Fruit fly (Drosophila melanogaster) whole organism, embryonic: ENCODE data around the gene Lcp65Ac.

Experiments
- Atf3 ChIP-seq: fragments of 200-800 bp; sonication (Bioruptor generic); optimal IDR thresholded peaks from 3 replicates; lab custom pipeline; 2016; ENCODE audit warnings: missing biosample characterization, missing genetic modification characterization
- Bgb ChIP-seq: fragments of 200-800 bp; sonication (Bioruptor generic); IDR thresholded peaks from 2 replicates; pipeline ENCODE4 v1.3.6; 2022; ENCODE audit warnings: missing biosample characterization, missing genetic modification characterization; ENCODE audit not compliant: partially characterized antibody
- C15 ChIP-seq: fragments of 200-800 bp; sonication (Bioruptor generic); IDR thresholded peaks from 3 replicates; pipeline ENCODE4 v1.3.6; 2022; ENCODE audit warnings: missing biosample characterization, missing genetic modification characterization
- CG10267 ChIP-seq: fragments of 200-800 bp; sonication (Bioruptor generic); optimal IDR thresholded peaks from 2 replicates; lab custom pipeline; 2018; ENCODE audit warnings: missing biosample characterization, mild to moderate bottlenecking, missing genetic modification characterization, moderate library complexity
- CG10274 ChIP-seq: fragments of 200-800 bp; sonication (Bioruptor generic); optimal IDR thresholded peaks from 3 replicates; lab custom pipeline; 2017; ENCODE audit warnings: missing biosample characterization, mild to moderate bottlenecking, missing genetic modification characterization
- CG11247 ChIP-seq: fragments of 200-800 bp; sonication (Bioruptor generic); IDR thresholded peaks from 2 replicates; pipeline ENCODE4 v1.3.6; 2022; ENCODE audit warnings: missing biosample characterization, missing genetic modification characterization
- CG12104 ChIP-seq: fragments of 200-800 bp; sonication (Bioruptor generic); optimal IDR thresholded peaks from 3 replicates; lab custom pipeline; 2016; ENCODE audit warnings: missing biosample characterization, missing genetic modification characterization
- CG12769 ChIP-seq: fragments of 200-800 bp; sonication (Bioruptor generic); optimal IDR thresholded peaks from 2 replicates; lab custom pipeline; 2019; ENCODE audit warnings: missing biosample characterization, mild to moderate bottlenecking, missing genetic modification characterization, moderate library complexity
- CG13624 ChIP-seq: fragments of 200-800 bp; sonication (Bioruptor generic); optimal IDR thresholded peaks from 2 replicates; lab custom pipeline; 2016; ENCODE audit warnings: missing biosample characterization, missing genetic modification characterization
- CG17359 ChIP-seq: fragments of 200-800 bp; sonication (Bioruptor generic); optimal IDR thresholded peaks from 3 replicates; lab custom pipeline; 2018; ENCODE audit warnings: missing biosample characterization, mild to moderate bottlenecking, missing genetic modification characterization, moderate library complexity
- CG2678 ChIP-seq: fragments of 200-800 bp; sonication (Bioruptor generic); optimal IDR thresholded peaks from 3 replicates; lab custom pipeline; 2019; ENCODE audit warnings: missing biosample characterization, mild to moderate bottlenecking, missing genetic modification characterization, moderate library complexity
- CG2875 ChIP-seq: fragments of 200-800 bp; sonication (Bioruptor generic); optimal IDR thresholded peaks from 2 replicates; lab custom pipeline; 2017; ENCODE audit warnings: missing biosample characterization, mild to moderate bottlenecking, missing genetic modification characterization, missing genetic modification reagents
- CG3065 ChIP-seq: fragments of 200-800 bp; sonication (Bioruptor generic); optimal IDR thresholded peaks from 2 replicates; lab custom pipeline; 2016; ENCODE audit warnings: missing biosample characterization, missing genetic modification characterization
- CG4328 ChIP-seq: fragments of 200-800 bp; sonication (Bioruptor generic); optimal IDR thresholded peaks from 3 replicates; lab custom pipeline; 2017; ENCODE audit warnings: missing biosample characterization, missing genetic modification reagents, missing genetic modification characterization
- CG43689 ChIP-seq: fragments of 200-800 bp; sonication (Bioruptor generic); IDR thresholded peaks from 2 replicates; pipeline ENCODE4 v1.3.6; 2022; ENCODE audit warnings: missing biosample characterization, missing genetic modification characterization
- CG6813 ChIP-seq: fragments of 200-800 bp; sonication (Bioruptor generic); optimal IDR thresholded peaks from 2 replicates; lab custom pipeline; 2017; ENCODE audit warnings: missing biosample characterization, missing genetic modification characterization, mild to moderate bottlenecking, moderate library complexity, missing genetic modification reagents
- CG6854 ChIP-seq: fragments of 200-800 bp; sonication (Bioruptor generic); optimal IDR thresholded peaks from 3 replicates; lab custom pipeline; 2017; ENCODE audit warnings: missing biosample characterization, mild to moderate bottlenecking, missing genetic modification characterization
- CG7271 ChIP-seq: fragments of 200-800 bp; sonication (Bioruptor generic); optimal IDR thresholded peaks from 2 replicates; lab custom pipeline; 2018; ENCODE audit warnings: missing biosample characterization, mild to moderate bottlenecking, missing genetic modification characterization, moderate library complexity
- CG8359 ChIP-seq: fragments of 200-800 bp; sonication (Bioruptor generic); optimal IDR thresholded peaks from 2 replicates; lab custom pipeline; 2017; ENCODE audit warnings: missing biosample characterization, mild to moderate bottlenecking, missing genetic modification characterization, borderline replicate concordance
- CG9932 ChIP-seq: fragments of 200-800 bp; sonication (Bioruptor generic); IDR thresholded peaks from 2 replicates; pipeline ENCODE4 v1.3.6; 2022; ENCODE audit warnings: missing biosample characterization, missing genetic modification characterization
- D19B ChIP-seq: fragments of 200-800 bp; sonication (Bioruptor generic); optimal IDR thresholded peaks from 2 replicates; lab custom pipeline; 2017; ENCODE audit warnings: missing biosample characterization, mild to moderate bottlenecking, missing genetic modification characterization
- Dfd ChIP-seq, 2 experiments: fragments of >200 bp; optimal IDR thresholded peaks; 2 replicates each; lab custom pipeline; 2017; ENCODE audit warnings: missing biosample characterization in 2 of 2, missing genetic modification characterization in 2 of 2
- Fer1 ChIP-seq: fragments of 200-800 bp; sonication (Bioruptor generic); optimal IDR thresholded peaks from 2 replicates; lab custom pipeline; 2017; ENCODE audit warnings: missing biosample characterization, mild to moderate bottlenecking, missing genetic modification characterization
- H15 ChIP-seq: fragments of 200-800 bp; sonication (Bioruptor generic); IDR thresholded peaks from 3 replicates; pipeline ENCODE4 v1.3.6; 2022; ENCODE audit warnings: missing biosample characterization, missing genetic modification characterization
- Hr3 ChIP-seq: fragments of 200-800 bp; sonication (Bioruptor generic); optimal IDR thresholded peaks from 3 replicates; lab custom pipeline; 2016; ENCODE audit warnings: missing biosample characterization, missing genetic modification characterization
- MBD-R2 ChIP-seq: fragments of 200-800 bp; sonication (Bioruptor generic); IDR thresholded peaks from 2 replicates; pipeline ENCODE4 v1.3.6; 2022; ENCODE audit warnings: missing biosample characterization, missing genetic modification characterization
- MTF-1 ChIP-seq: fragments of 200-800 bp; sonication (Bioruptor generic); optimal IDR thresholded peaks from 2 replicates; lab custom pipeline; 2018; ENCODE audit warnings: missing biosample characterization, mild to moderate bottlenecking, missing genetic modification characterization, borderline replicate concordance
- Pdp1 ChIP-seq, 2 experiments: fragments of 200-800 bp; sonication (Bioruptor generic); optimal IDR thresholded peaks; 3 replicates each; lab custom pipeline; 2016; ENCODE audit warnings: missing biosample characterization in 2 of 2, missing genetic modification characterization in 2 of 2, mild to moderate bottlenecking in 1 of 2, moderate library complexity in 1 of 2
- al ChIP-seq: fragments of 200-800 bp; sonication (Bioruptor generic); IDR thresholded peaks from 2 replicates; pipeline ENCODE4 v1.3.6; 2022; ENCODE audit warnings: missing biosample characterization, missing genetic modification characterization
- bigmax ChIP-seq: fragments of 200-800 bp; sonication (Bioruptor generic); optimal IDR thresholded peaks from 2 replicates; lab custom pipeline; 2018; ENCODE audit warnings: missing biosample characterization, mild to moderate bottlenecking, missing genetic modification characterization
- crol ChIP-seq: fragments of 200-800 bp; sonication (Bioruptor generic); IDR thresholded peaks from 2 replicates; pipeline ENCODE4 v1.3.6; 2022; ENCODE audit warnings: missing biosample characterization, missing genetic modification characterization
- en ChIP-seq: fragments of 200-800 bp; sonication (Bioruptor generic); optimal IDR thresholded peaks from 2 replicates; lab custom pipeline; 2016; ENCODE audit warnings: missing biosample characterization, missing genetic modification characterization
- eve ChIP-seq, 2 experiments: fragments of >200 bp; optimal IDR thresholded peaks; 2 replicates each; lab custom pipeline; 2017; ENCODE audit warnings: missing biosample characterization in 2 of 2, missing genetic modification characterization in 2 of 2
- fru ChIP-seq: fragments of >200 bp; optimal IDR thresholded peaks from 2 replicates; lab custom pipeline; 2017
- grau ChIP-seq: fragments of 200-800 bp; optimal IDR thresholded peaks from 3 replicates; lab custom pipeline; 2019; ENCODE audit warnings: missing biosample characterization, mild to moderate bottlenecking, missing genetic modification characterization, moderate library complexity
- gt ChIP-seq: fragments of 200-800 bp; sonication (Bioruptor generic); IDR thresholded peaks from 2 replicates; pipeline ENCODE4 v1.3.6; 2022; ENCODE audit warnings: missing biosample characterization, missing genetic modification characterization
- h ChIP-seq: fragments of >200 bp; optimal IDR thresholded peaks from 2 replicates; lab custom pipeline; 2017
- hb ChIP-seq: fragments of 200-800 bp; sonication (Bioruptor generic); IDR thresholded peaks from 3 replicates; pipeline ENCODE4 v1.3.6; 2022; ENCODE audit warnings: missing biosample characterization, missing genetic modification characterization; ENCODE audit not compliant: partially characterized antibody
- ind ChIP-seq: fragments of 200-800 bp; sonication (Bioruptor generic); optimal IDR thresholded peaks from 3 replicates; lab custom pipeline; 2016; ENCODE audit warnings: missing biosample characterization, missing genetic modification characterization
- inv ChIP-seq: fragments of 200-800 bp; sonication (Bioruptor generic); IDR thresholded peaks from 2 replicates; pipeline ENCODE4 v1.3.6; 2022; ENCODE audit warnings: missing biosample characterization, missing genetic modification characterization; ENCODE audit not compliant: partially characterized antibody
- mam ChIP-seq: fragments of 200-800 bp; sonication (Bioruptor generic); optimal IDR thresholded peaks from 3 replicates; lab custom pipeline; 2016; ENCODE audit warnings: missing biosample characterization, missing genetic modification characterization
- mld ChIP-seq: fragments of 200-800 bp; sonication (Bioruptor generic); IDR thresholded peaks from 3 replicates; pipeline ENCODE4 v1.3.6; 2022; ENCODE audit warnings: missing biosample characterization, missing genetic modification characterization; ENCODE audit not compliant: partially characterized antibody
- nom ChIP-seq: fragments of 200-800 bp; sonication (Bioruptor generic); optimal IDR thresholded peaks from 2 replicates; lab custom pipeline; 2017; ENCODE audit warnings: missing biosample characterization, missing genetic modification characterization, mild to moderate bottlenecking, moderate library complexity, missing genetic modification reagents
- pum ChIP-seq: fragments of 200-800 bp; sonication (Bioruptor generic); optimal IDR thresholded peaks from 2 replicates; lab custom pipeline; 2016; ENCODE audit warnings: missing biosample characterization, missing genetic modification characterization
- sisA ChIP-seq: fragments of 200-800 bp; sonication (Bioruptor generic); IDR thresholded peaks from 2 replicates; pipeline ENCODE4 v1.3.6; 2022; ENCODE audit warnings: missing biosample characterization, missing genetic modification characterization
- slou ChIP-seq: fragments of 200-800 bp; sonication (Bioruptor generic); optimal IDR thresholded peaks from 3 replicates; lab custom pipeline; 2016; ENCODE audit warnings: missing biosample characterization, missing genetic modification characterization
- sqz ChIP-seq: fragments of 200-800 bp; sonication (Bioruptor generic); optimal IDR thresholded peaks from 3 replicates; lab custom pipeline; 2018; ENCODE audit warnings: missing biosample characterization, mild to moderate bottlenecking, missing genetic modification characterization
- sug ChIP-seq: fragments of 200-800 bp; optimal IDR thresholded peaks from 2 replicates; lab custom pipeline; 2019; ENCODE audit warnings: missing biosample characterization, mild to moderate bottlenecking, missing genetic modification characterization, moderate library complexity
- twi ChIP-seq: fragments of 200-800 bp; optimal IDR thresholded peaks from 2 replicates; lab custom pipeline; 2019; ENCODE audit warnings: missing biosample characterization, mild to moderate bottlenecking, missing genetic modification characterization, moderate library complexity

Gene Lcp65Ac

dm6 chr3L:6124616-6125408 lies 19.8 kb upstream of the Lcp65Ac start (continued):
- TF ChIP-seq C15 = peak; percentile 81
- TF ChIP-seq bigmax = peak; percentile 68
- peak; percentile 22; the same call in 1 of the 2 replicates for TF ChIP-seq Bgb (GFP tag; lab: Robert Waterston, UW)
- peak; percentile 69 for TF ChIP-seq CG10274 (GFP tag; lab: Kevin White, UChicago)
- TF ChIP-seq slou (GFP tag; lab: Kevin White, UChicago) = peak; percentile 2
- no peak for TF ChIP-seq CG3065
- peak; percentile 59; the same call in 1 of the 2 replicates for TF ChIP-seq CG9932
- TF ChIP-seq sqz = peak; percentile 74
- TF ChIP-seq CG13624 (GFP tag; lab: Kevin White, UChicago) = peak; percentile 13
- TF ChIP-seq CG2875 (GFP tag; lab: Kevin White, UChicago) = peak; percentile 84
- peak; percentile 52 for TF ChIP-seq grau (tag; lab: Kevin White, UChicago)
- peak; percentile 83 for TF ChIP-seq H15 (GFP tag; lab: Robert Waterston, UW)
- TF ChIP-seq inv (GFP tag; lab: Robert Waterston, UW) = no peak
- TF ChIP-seq CG6854 = peak; percentile 75
- no peak for TF ChIP-seq Atf3
- no peak for TF ChIP-seq Hr3 (GFP tag; lab: Kevin White, UChicago)
- peak; percentile 70 for TF ChIP-seq CG10267 (tag; lab: Kevin White, UChicago)
- peak; percentile 79 for TF ChIP-seq mam (GFP tag; lab: Kevin White, UChicago)
- no peak for TF ChIP-seq CG2678 (tag; lab: Kevin White, UChicago)
- no peak for TF ChIP-seq gt (GFP tag; lab: Robert Waterston, UW)
- TF ChIP-seq CG43689 = peak; percentile 71
- TF ChIP-seq ind (GFP tag; lab: Kevin White, UChicago) = peak; percentile 20
- no peak for TF ChIP-seq hb
- TF ChIP-seq Fer1 (GFP tag; lab: Kevin White, UChicago) = peak; percentile 89
- TF ChIP-seq fru (lab: Kevin White, UChicago) = no peak
- no peak for TF ChIP-seq mld (GFP tag; lab: Robert Waterston, UW)
- TF ChIP-seq CG7271 = peak; percentile 87
- peak; percentile 77 for TF ChIP-seq CG17359 (tag; lab: Kevin White, UChicago)
- no peak for TF ChIP-seq crol (GFP tag; lab: Robert Waterston, UW)
- TF ChIP-seq sisA = no peak
- TF ChIP-seq Dfd (GFP tag; optimal IDR thresholded peaks at IDR 0.05; lab: Kevin White, UChicago) = peak in 1 of 2 experiments; percentile 83
- TF ChIP-seq MTF-1 = peak; percentile 94
- no peak for TF ChIP-seq twi (tag; lab: Kevin White, UChicago)
- TF ChIP-seq CG8359 (GFP tag; lab: Kevin White, UChicago) = peak; percentile 75
- TF ChIP-seq sug (tag; lab: Kevin White, UChicago) = no peak
- peak; percentile 73 for TF ChIP-seq al (GFP tag; lab: Robert Waterston, UW)
- peak; percentile 45; the same call in 1 of the 2 replicates for TF ChIP-seq MBD-R2 (GFP tag; lab: Robert Waterston, UW)
- peak; percentile 75 for TF ChIP-seq CG12104 (GFP tag; lab: Kevin White, UChicago)
- peak; percentile 57 for TF ChIP-seq D19B (GFP tag; lab: Kevin White, UChicago)
- TF ChIP-seq CG11247 (GFP tag; lab: Robert Waterston, UW) = peak; percentile 79
- TF ChIP-seq CG6813 (GFP tag; lab: Kevin White, UChicago) = peak; percentile 90
- peak; percentile 77 for TF ChIP-seq en (GFP tag; lab: Kevin White, UChicago)
- TF ChIP-seq CG12769 (tag; lab: Kevin White, UChicago) = peak; percentile 88
- no peak for TF ChIP-seq h (lab: Kevin White, UChicago)
- TF ChIP-seq eve (GFP tag; optimal IDR thresholded peaks at IDR 0.05; lab: Kevin White, UChicago) = no peak
- TF ChIP-seq nom (GFP tag; lab: Kevin White, UChicago) = no peak
- TF ChIP-seq pum (GFP tag; lab: Kevin White, UChicago) = no peak
- peak in 1 of 2 experiments; percentile 34 for TF ChIP-seq Pdp1 (GFP tag; optimal IDR thresholded peaks at IDR 0.05; lab: Kevin White, UChicago)
- peak; percentile 81 for TF ChIP-seq CG4328 (GFP tag; lab: Kevin White, UChicago)
